Fruit fly (Drosophila melanogaster) whole organism, embryonic: ENCODE measurements around the gene CG16727.

ENCODE experiments used
- Atf6 ChIP-seq: fragments of 200-800 bp; sonication (Bioruptor generic); IDR thresholded peaks from 2 replicates; pipeline ENCODE4 v1.3.6; 2022; ENCODE audit warnings: missing biosample characterization, missing genetic modification characterization
- CG10431 ChIP-seq: fragments of 200-800 bp; sonication (Bioruptor generic); optimal IDR thresholded peaks from 3 replicates; lab custom pipeline; 2018; ENCODE audit warnings: missing biosample characterization, mild to moderate bottlenecking, missing genetic modification characterization
- CG10462 ChIP-seq: fragments of 200-800 bp; sonication (Bioruptor generic); optimal IDR thresholded peaks from 2 replicates; lab custom pipeline; 2016; ENCODE audit warnings: missing biosample characterization, missing genetic modification characterization
- CG1233 ChIP-seq: fragments of 200-800 bp; sonication (Bioruptor generic); optimal IDR thresholded peaks from 4 replicates; lab custom pipeline; 2018; ENCODE audit warnings: missing biosample characterization, mild to moderate bottlenecking, missing genetic modification characterization
- CG12659 ChIP-seq: fragments of 200-800 bp; sonication (Bioruptor generic); optimal IDR thresholded peaks from 3 replicates; lab custom pipeline; 2017; ENCODE audit warnings: mild to moderate bottlenecking, missing biosample characterization, missing genetic modification reagents, missing genetic modification characterization
- CG13775 ChIP-seq: fragments of 200-800 bp; sonication (Bioruptor generic); optimal IDR thresholded peaks from 3 replicates; lab custom pipeline; 2017; ENCODE audit warnings: missing biosample characterization, mild to moderate bottlenecking, missing genetic modification characterization
- CG14710 ChIP-seq: fragments of 200-800 bp; sonication (Bioruptor generic); optimal IDR thresholded peaks from 3 replicates; lab custom pipeline; 2019; ENCODE audit warnings: missing biosample characterization, mild to moderate bottlenecking, missing genetic modification characterization, moderate library complexity
- CG15601 ChIP-seq: fragments of 200-800 bp; sonication (Bioruptor generic); optimal IDR thresholded peaks from 3 replicates; lab custom pipeline; 2019; ENCODE audit warnings: missing biosample characterization, mild to moderate bottlenecking, missing genetic modification characterization, moderate library complexity
- CG16863 ChIP-seq: fragments of 200-800 bp; sonication (Bioruptor generic); optimal IDR thresholded peaks from 3 replicates; lab custom pipeline; 2016; ENCODE audit warnings: missing biosample characterization, missing genetic modification characterization
- CG17328 ChIP-seq: fragments of 200-800 bp; sonication (Bioruptor generic); IDR thresholded peaks from 2 replicates; pipeline ENCODE4 v1.3.6; 2022; ENCODE audit warnings: missing biosample characterization, missing genetic modification characterization
- CG17385 ChIP-seq: fragments of 200-800 bp; sonication (Bioruptor generic); optimal IDR thresholded peaks from 3 replicates; lab custom pipeline; 2018; ENCODE audit warnings: missing biosample characterization, mild to moderate bottlenecking, missing genetic modification characterization
- CG1832 ChIP-seq: fragments of 200-800 bp; sonication (Bioruptor generic); optimal IDR thresholded peaks from 2 replicates; lab custom pipeline; 2017; ENCODE audit warnings: missing biosample characterization, mild to moderate bottlenecking, missing genetic modification characterization, inconsistent platforms
- CG2129 ChIP-seq: fragments of 200-800 bp; sonication (Bioruptor generic); IDR thresholded peaks from 2 replicates; pipeline ENCODE4 v1.3.6; 2022; ENCODE audit warnings: missing biosample characterization, missing genetic modification characterization; ENCODE audit not compliant: partially characterized antibody
- CG32767 ChIP-seq: fragments of 200-800 bp; sonication (Bioruptor generic); IDR thresholded peaks from 2 replicates; pipeline ENCODE4 v1.3.6; 2022; ENCODE audit warnings: missing biosample characterization, missing genetic modification characterization
- CG34224 ChIP-seq: fragments of 200-800 bp; sonication (Bioruptor generic); IDR thresholded peaks from 3 replicates; pipeline ENCODE4 v1.3.6; 2022; ENCODE audit warnings: missing biosample characterization, missing genetic modification characterization; ENCODE audit not compliant: partially characterized antibody
- CG3995 ChIP-seq: fragments of 200-800 bp; sonication (Bioruptor generic); optimal IDR thresholded peaks from 3 replicates; lab custom pipeline; 2016; ENCODE audit warnings: missing biosample characterization, missing genetic modification characterization
- CG4282 ChIP-seq: fragments of 200-800 bp; sonication (Bioruptor generic); optimal IDR thresholded peaks from 2 replicates; lab custom pipeline; 2016; ENCODE audit warnings: missing biosample characterization, missing genetic modification characterization
- CG5245 ChIP-seq: fragments of 200-800 bp; sonication (Bioruptor generic); optimal IDR thresholded peaks from 3 replicates; lab custom pipeline; 2016; ENCODE audit warnings: missing biosample characterization, missing genetic modification characterization
- CG8478 ChIP-seq: fragments of >200 bp; optimal IDR thresholded peaks from 2 replicates; lab custom pipeline; 2018
- Dll ChIP-seq: fragments of 200-800 bp; sonication (Bioruptor generic); IDR thresholded peaks from 4 replicates; pipeline ENCODE4 v1.3.6; 2022; ENCODE audit warnings: missing biosample characterization, missing genetic modification characterization; ENCODE audit not compliant: partially characterized antibody
- Dp ChIP-seq: fragments of 200-800 bp; sonication (Bioruptor generic); optimal IDR thresholded peaks from 2 replicates; lab custom pipeline; 2018; ENCODE audit warnings: missing biosample characterization, mild to moderate bottlenecking, missing genetic modification characterization, moderate library complexity
- E2f1 ChIP-seq: fragments of 200-800 bp; sonication (Bioruptor generic); IDR thresholded peaks from 2 replicates; pipeline ENCODE4 v1.3.6; 2022; ENCODE audit warnings: missing biosample characterization, missing genetic modification characterization
- E2f2 ChIP-seq: fragments of 200-800 bp; sonication (Bioruptor generic); IDR thresholded peaks from 2 replicates; pipeline ENCODE4 v1.3.6; 2022; ENCODE audit warnings: missing biosample characterization, missing genetic modification characterization
- HLH3B ChIP-seq: fragments of 200-800 bp; sonication (Bioruptor generic); IDR thresholded peaks from 2 replicates; pipeline ENCODE4 v1.3.6; 2022; ENCODE audit warnings: missing biosample characterization, missing genetic modification characterization
- Hey ChIP-seq: fragments of 200-800 bp; sonication (Bioruptor generic); optimal IDR thresholded peaks from 3 replicates; lab custom pipeline; 2018; ENCODE audit warnings: missing biosample characterization, mild to moderate bottlenecking, missing genetic modification characterization
- Med ChIP-seq: fragments of 200-800 bp; sonication (Bioruptor generic); peaks from one replicate; lab custom pipeline; 2016; ENCODE audit warnings: missing biosample characterization, missing genetic modification characterization, mild to moderate bottlenecking, inconsistent platforms, moderate library complexity
- NK7.1 ChIP-seq: fragments of 200-800 bp; sonication (Bioruptor generic); optimal IDR thresholded peaks from 3 replicates; lab custom pipeline; 2016; ENCODE audit warnings: missing biosample characterization, missing genetic modification characterization
- NfI ChIP-seq: fragments of 200-800 bp; sonication (Bioruptor generic); optimal IDR thresholded peaks from 3 replicates; lab custom pipeline; 2018; ENCODE audit warnings: missing biosample characterization, mild to moderate bottlenecking, missing genetic modification characterization, moderate library complexity
- Pdp1 ChIP-seq, 2 experiments: fragments of 200-800 bp; sonication (Bioruptor generic); optimal IDR thresholded peaks; 3 replicates each; lab custom pipeline; 2016; ENCODE audit warnings: missing biosample characterization in 2 of 2, missing genetic modification characterization in 2 of 2, mild to moderate bottlenecking in 1 of 2, moderate library complexity in 1 of 2
- Trl ChIP-seq, 3 experiments: fragments of >200 bp in 2 of 3; fragments of 200-800 bp in 1 of 3; sonication (Bioruptor generic) in 1 of 3; optimal IDR thresholded peaks; 2 replicates in 1 of 3; 3 replicates in 2 of 3; lab custom pipeline; 2016 to 2017; ENCODE audit warnings: missing biosample characterization in 1 of 3, missing genetic modification characterization in 1 of 3
- ap ChIP-seq: fragments of 200-800 bp; sonication (Bioruptor generic); IDR thresholded peaks from 2 replicates; pipeline ENCODE4 v1.3.6; 2022; ENCODE audit warnings: missing biosample characterization, missing genetic modification characterization
- bigmax ChIP-seq: fragments of 200-800 bp; sonication (Bioruptor generic); optimal IDR thresholded peaks from 2 replicates; lab custom pipeline; 2018; ENCODE audit warnings: missing biosample characterization, mild to moderate bottlenecking, missing genetic modification characterization
- dpn ChIP-seq, 2 experiments: fragments of 200-800 bp; sonication (Bioruptor generic); optimal IDR thresholded peaks; 3 replicates each; lab custom pipeline; 2016; ENCODE audit warnings: missing biosample characterization in 2 of 2, missing genetic modification characterization in 2 of 2
- fd102C ChIP-seq: fragments of 200-800 bp; sonication (Bioruptor generic); optimal IDR thresholded peaks from 2 replicates; lab custom pipeline; 2018; ENCODE audit warnings: missing biosample characterization, mild to moderate bottlenecking, missing genetic modification characterization, moderate library complexity
- gcm2 ChIP-seq: fragments of 200-800 bp; sonication (Bioruptor generic); optimal IDR thresholded peaks from 2 replicates; lab custom pipeline; 2016; ENCODE audit warnings: missing biosample characterization, missing genetic modification characterization
- grau ChIP-seq: fragments of 200-800 bp; optimal IDR thresholded peaks from 3 replicates; lab custom pipeline; 2019; ENCODE audit warnings: missing biosample characterization, mild to moderate bottlenecking, missing genetic modification characterization, moderate library complexity
- hbn ChIP-seq: fragments of 200-800 bp; sonication (Bioruptor generic); IDR thresholded peaks from 2 replicates; pipeline ENCODE4 v1.3.6; 2022; ENCODE audit warnings: missing biosample characterization, missing genetic modification characterization; ENCODE audit not compliant: partially characterized antibody
- ind ChIP-seq: fragments of 200-800 bp; sonication (Bioruptor generic); optimal IDR thresholded peaks from 3 replicates; lab custom pipeline; 2016; ENCODE audit warnings: missing biosample characterization, missing genetic modification characterization
- kah ChIP-seq: fragments of 200-800 bp; sonication (Bioruptor generic); optimal IDR thresholded peaks from 2 replicates; lab custom pipeline; 2018; ENCODE audit warnings: missing biosample characterization, mild to moderate bottlenecking, missing genetic modification characterization
- mam ChIP-seq: fragments of 200-800 bp; sonication (Bioruptor generic); optimal IDR thresholded peaks from 3 replicates; lab custom pipeline; 2016; ENCODE audit warnings: missing biosample characterization, missing genetic modification characterization
- mld ChIP-seq: fragments of 200-800 bp; sonication (Bioruptor generic); IDR thresholded peaks from 3 replicates; pipeline ENCODE4 v1.3.6; 2022; ENCODE audit warnings: missing biosample characterization, missing genetic modification characterization; ENCODE audit not compliant: partially characterized antibody
- nerfin-1 ChIP-seq: fragments of 200-800 bp; sonication (Bioruptor generic); optimal IDR thresholded peaks from 3 replicates; lab custom pipeline; 2019; ENCODE audit warnings: missing biosample characterization, mild to moderate bottlenecking, missing genetic modification characterization, moderate library complexity
- onecut ChIP-seq: fragments of 200-800 bp; sonication (Bioruptor generic); IDR thresholded peaks from 2 replicates; pipeline ENCODE4 v1.3.6; 2022; ENCODE audit warnings: missing biosample characterization, missing genetic modification characterization
- rib ChIP-seq: fragments of 200-800 bp; sonication (Bioruptor generic); IDR thresholded peaks from 2 replicates; pipeline ENCODE4 v1.3.6; 2022; ENCODE audit warnings: missing biosample characterization, missing genetic modification characterization
- scrt ChIP-seq: fragments of 200-800 bp; sonication (Bioruptor generic); optimal IDR thresholded peaks from 2 replicates; lab custom pipeline; 2018; ENCODE audit warnings: missing biosample characterization, mild to moderate bottlenecking, missing genetic modification characterization, moderate library complexity
- sr ChIP-seq: fragments of 200-800 bp; sonication (Bioruptor generic); IDR thresholded peaks from 3 replicates; pipeline ENCODE4 v1.3.6; 2022; ENCODE audit warnings: missing biosample characterization, missing genetic modification characterization
- wek ChIP-seq: fragments of 200-800 bp; sonication (Bioruptor generic); optimal IDR thresholded peaks from 3 replicates; lab custom pipeline; 2018; ENCODE audit warnings: missing biosample characterization, mild to moderate bottlenecking, missing genetic modification characterization, moderate library complexity

The CG16727 gene

DNA sequence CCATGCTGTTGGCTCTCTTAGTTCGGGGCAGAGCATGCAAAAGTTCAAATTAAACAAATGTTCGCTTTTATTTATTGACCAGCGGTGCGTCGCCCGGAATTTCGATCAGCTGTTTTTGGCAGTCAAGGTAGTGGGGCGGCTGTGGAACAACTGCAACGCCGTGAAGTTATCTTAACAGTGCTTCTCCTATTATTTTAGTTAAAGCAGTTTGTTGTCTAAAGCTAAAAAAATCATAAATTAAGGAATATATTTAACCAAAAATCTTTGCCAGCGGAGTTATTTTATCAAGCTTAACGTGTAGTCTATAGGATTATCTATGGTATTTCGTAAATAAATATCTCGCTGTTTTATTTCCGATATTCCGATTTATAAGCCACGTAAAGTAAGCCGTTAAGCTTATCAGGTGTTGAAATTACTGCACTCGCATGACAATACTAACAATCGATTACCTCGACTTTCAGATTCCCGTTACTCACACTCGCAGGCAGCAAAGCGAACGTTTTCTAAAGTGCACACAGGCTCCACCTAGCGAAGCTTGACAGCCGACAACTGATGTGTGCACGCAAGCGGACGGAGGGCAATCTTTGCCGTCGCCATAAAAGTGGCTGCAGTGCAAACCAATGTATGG is 35.2 kb downstream of the CG16727 start, which contains the start of the genes CG6195 and CG31220 (continued):
- 0 out of 2 replicates have a peak, but pooled peaks have one; percentile 14 for TF ChIP-seq Atf6 (GFP tag; lab: Robert Waterston, UW)
- TF ChIP-seq Dll (GFP tag; lab: Robert Waterston, UW): peak; percentile 51; the same call in 2 of the 4 replicates
- TF ChIP-seq dpn (GFP tag; optimal IDR thresholded peaks at IDR 0.05; lab: Kevin White, UChicago): peak; percentile 44 to 49
- TF ChIP-seq CG15601 (tag; lab: Kevin White, UChicago): peak; percentile 6
- no peak for TF ChIP-seq ap (GFP tag; lab: Robert Waterston, UW)
- TF ChIP-seq Med: peak; percentile 90
- peak; percentile 23 for TF ChIP-seq NfI
- TF ChIP-seq CG10431 (GFP tag; lab: Kevin White, UChicago): peak; percentile 17
- TF ChIP-seq CG32767 (GFP tag; lab: Robert Waterston, UW): 0 out of 2 replicates have a peak, but pooled peaks have one; percentile 35
- TF ChIP-seq NK7.1: no peak
- peak; percentile 94 for TF ChIP-seq bigmax
- TF ChIP-seq mld (GFP tag; lab: Robert Waterston, UW): no peak
- peak; percentile 26 for TF ChIP-seq CG14710
- TF ChIP-seq wek (GFP tag; lab: Kevin White, UChicago): peak; percentile 11
- TF ChIP-seq CG34224 (GFP tag; lab: Robert Waterston, UW): 0 out of 3 replicates have a peak, but pooled peaks have one; percentile 21
- TF ChIP-seq CG13775 (GFP tag; lab: Kevin White, UChicago): peak; percentile 36
- peak; percentile 74 for TF ChIP-seq CG10462 (GFP tag; lab: Kevin White, UChicago)
- no peak for TF ChIP-seq gcm2 (GFP tag; lab: Kevin White, UChicago)
- TF ChIP-seq CG17328 (GFP tag; lab: Robert Waterston, UW): 0 out of 2 replicates have a peak, but pooled peaks have one; percentile 24
- peak; percentile 89 for TF ChIP-seq CG5245
- TF ChIP-seq grau (tag; lab: Kevin White, UChicago): peak; percentile 24
- TF ChIP-seq CG4282 (GFP tag; lab: Kevin White, UChicago): peak; percentile 26
- TF ChIP-seq CG2129 (GFP tag; lab: Robert Waterston, UW): no peak
- TF ChIP-seq rib: 0 out of 2 replicates have a peak, but pooled peaks have one; percentile 8
- peak; percentile 40; the same call in 1 of the 2 replicates for TF ChIP-seq E2f2
- TF ChIP-seq Dp: peak; percentile 42
- TF ChIP-seq nerfin-1: peak; percentile 89
- TF ChIP-seq CG12659: peak; percentile 68
- TF ChIP-seq CG17385 (GFP tag; lab: Kevin White, UChicago): no peak
- TF ChIP-seq CG3995: peak; percentile 32
- TF ChIP-seq ind (GFP tag; lab: Kevin White, UChicago): no peak
- TF ChIP-seq, all 482 proteins: peak for 132

DNA sequence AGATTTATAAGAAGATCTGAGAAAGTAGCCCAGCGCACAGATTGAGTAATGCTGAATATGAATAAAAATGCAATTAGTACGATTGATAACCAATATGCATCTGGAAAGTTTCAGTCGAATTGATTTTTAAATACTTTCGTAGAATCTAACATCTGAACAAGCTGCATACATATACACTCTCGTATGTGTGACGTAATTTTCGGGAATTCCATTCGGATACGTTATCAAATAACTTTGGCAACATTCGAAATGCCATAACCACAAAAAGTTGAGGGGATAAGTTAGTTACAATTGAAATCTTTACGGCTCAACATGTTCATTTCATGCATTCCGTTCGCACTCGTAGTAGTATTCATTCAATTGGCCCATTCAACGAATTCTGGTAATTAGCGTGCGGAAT is 37.5 kb downstream of the CG16727 start, which contains the start of gene CG31219:
Gene CG31219, plus strand, starts transcription at position 301 of the 400 bp plus-strand sequence.
- TF ChIP-seq HLH3B (GFP tag; lab: Robert Waterston, UW): no peak

DNA sequence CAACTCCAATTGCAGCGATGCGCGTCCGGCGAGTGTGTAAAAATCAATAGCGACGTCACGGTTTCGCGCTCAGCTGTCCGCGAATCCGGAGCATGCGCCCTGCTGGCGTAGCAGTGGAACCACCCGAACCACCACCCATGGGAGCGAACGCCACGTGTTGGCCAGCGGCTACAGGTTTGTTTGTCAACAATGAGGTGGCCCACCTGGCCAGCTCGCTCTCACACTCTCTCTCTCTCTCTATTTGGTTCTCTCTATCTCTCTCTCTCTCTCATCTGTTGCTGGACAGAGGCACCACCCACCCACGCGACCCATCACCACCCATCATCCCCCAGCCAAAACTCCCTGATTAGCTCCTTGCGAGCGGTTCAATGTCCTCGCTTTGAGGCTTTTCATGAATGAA is 43.3 kb downstream of the CG16727 start:
- peak; percentile 99 for TF ChIP-seq onecut (GFP tag; lab: Robert Waterston, UW)
- TF ChIP-seq fd102C (GFP tag; lab: Kevin White, UChicago): no peak
- TF ChIP-seq CG1832 (GFP tag; lab: Kevin White, UChicago): peak; percentile 46
- peak; percentile 44 for TF ChIP-seq Hey (tag; lab: Kevin White, UChicago)
- TF ChIP-seq scrt (GFP tag; lab: Kevin White, UChicago): peak; percentile 99
- TF ChIP-seq CG1233 (GFP tag; lab: Kevin White, UChicago): no peak
- peak; percentile 56 for TF ChIP-seq CG8478
- TF ChIP-seq kah (GFP tag; lab: Kevin White, UChicago): peak; percentile 0
- TF ChIP-seq E2f1 (GFP tag; lab: Robert Waterston, UW): no peak
- TF ChIP-seq hbn (GFP tag; lab: Robert Waterston, UW): 0 out of 2 replicates have a peak, but pooled peaks have one; percentile 25
- no peak for TF ChIP-seq Pdp1 (GFP tag; optimal IDR thresholded peaks at IDR 0.05; lab: Kevin White, UChicago)
- peak; percentile 45; the same call in 2 of the 3 replicates for TF ChIP-seq CG34224 (GFP tag; lab: Robert Waterston, UW)
- no peak for TF ChIP-seq mam (GFP tag; lab: Kevin White, UChicago)
- no peak for TF ChIP-seq CG16863 (GFP tag; lab: Kevin White, UChicago)
- peak; percentile 51 to 72 for TF ChIP-seq Trl (optimal IDR thresholded peaks at IDR 0.05; lab: Kevin White, UChicago)
- TF ChIP-seq Trl (GFP tag; optimal IDR thresholded peaks at IDR 0.05; lab: Kevin White, UChicago): no peak
- 0 out of 3 replicates have a peak, but pooled peaks have one; percentile 6 for TF ChIP-seq sr (GFP tag; lab: Robert Waterston, UW)
